Worm (Caenorhabditis elegans): ENCODE results near the gene madf-11.

Gene madf-11

ce11 chrIII:5554884-5555500 lies 48.3 kb downstream of the madf-11 start, which contains the start of the genes nmad-1 and hach-1:
Gene nmad-1, minus strand, starts transcription at chrIII:5554934.
Gene hach-1, plus strand, starts transcription at chrIII:5555450.
- no peak for TF ChIP-seq ets-4 (GFP tag; optimal IDR thresholded peaks at IDR 0.05)
- no peak for TF ChIP-seq nhr-120 (GFP tag; IDR thresholded peaks at IDR 0.05)
- TF ChIP-seq Y53F4B.3 (GFP tag; IDR thresholded peaks at IDR 0.05): no peak
- TF ChIP-seq attf-3 (GFP tag; conservative IDR thresholded peaks at IDR 0.05): peak; percentile 53; the same call in 1 of the 2 replicates
- no peak for TF ChIP-seq ztf-3 (GFP tag; optimal IDR thresholded peaks at IDR 0.05)
- no peak for TF ChIP-seq aptf-3 (GFP tag; IDR thresholded peaks at IDR 0.05)
- TF ChIP-seq attf-6 (GFP tag; IDR thresholded peaks at IDR 0.05): no peak
- no peak for TF ChIP-seq tbx-9 (tag; optimal IDR thresholded peaks at IDR 0.05; ENCODE audit: borderline replicate concordance)
- TF ChIP-seq ztf-22 (GFP tag; optimal IDR thresholded peaks at IDR 0.05): no peak
- peak; percentile 58 for TF ChIP-seq tbp1 (GFP tag; optimal IDR thresholded peaks at IDR 0.05)
- peak; percentile 58 for TF ChIP-seq lsl-1 (GFP tag; optimal IDR thresholded peaks at IDR 0.05)
- no peak for TF ChIP-seq F57C9.4 (tag; optimal IDR thresholded peaks at IDR 0.05)
- no peak for TF ChIP-seq Y56A3A.18 (GFP tag; IDR thresholded peaks at IDR 0.05)
- TF ChIP-seq hrde-1 (tag; optimal IDR thresholded peaks at IDR 0.05; ENCODE audit: borderline replicate concordance): no peak
- peak; percentile 87 for TF ChIP-seq ZK185.1 (tag; optimal IDR thresholded peaks at IDR 0.05; ENCODE audit: poor library complexity, severe bottlenecking)
- peak; percentile 45; the same call in 1 of the 2 replicates for TF ChIP-seq C06A6.2 (GFP tag; conservative IDR thresholded peaks at IDR 0.05)
- no peak for TF ChIP-seq B0261.1 (tag; optimal IDR thresholded peaks at IDR 0.05)
- no peak for TF ChIP-seq nfya-1 (tag; optimal IDR thresholded peaks at IDR 0.05; ENCODE audit: borderline replicate concordance, insufficient read depth)
- TF ChIP-seq egrh-3 (GFP tag; IDR thresholded peaks at IDR 0.05): peak; percentile 32; the same call in 1 of the 2 replicates
- TF ChIP-seq dpl-1 (GFP tag; optimal IDR thresholded peaks at IDR 0.05): no peak
- TF ChIP-seq xnd-1 (tag; optimal IDR thresholded peaks at IDR 0.05): peak; percentile 27
- peak; percentile 63; the same call in 1 of the 2 replicates for TF ChIP-seq ceh-100 (GFP tag; IDR thresholded peaks at IDR 0.05)
- TF ChIP-seq ekl-4 (GFP tag; IDR thresholded peaks at IDR 0.05): peak; percentile 90
- no peak for TF ChIP-seq akir-1 (GFP tag; optimal IDR thresholded peaks at IDR 0.05)
- peak; percentile 77 for TF ChIP-seq lin-40 (tag; optimal IDR thresholded peaks at IDR 0.05)
- TF ChIP-seq nhr-179 (tag; optimal IDR thresholded peaks at IDR 0.05): no peak
- peak; percentile 6 for TF ChIP-seq F22D6.2 (tag; optimal IDR thresholded peaks at IDR 0.05)
- no peak for TF ChIP-seq pha-4 (tag; optimal IDR thresholded peaks at IDR 0.05)
- TF ChIP-seq madf-3 (GFP tag; IDR thresholded peaks at IDR 0.05): no peak
- no peak for TF ChIP-seq ceh-79 (tag; optimal IDR thresholded peaks at IDR 0.05)
- peak; percentile 37; the same call in 1 of the 2 replicates for TF ChIP-seq lir-1 (GFP tag; conservative IDR thresholded peaks at IDR 0.05)
- TF ChIP-seq F23B12.7 (tag; optimal IDR thresholded peaks at IDR 0.05; ENCODE audit: insufficient read depth): peak; percentile 72
- TF ChIP-seq snpc-3.4 (tag; optimal IDR thresholded peaks at IDR 0.05): peak; percentile 88
- no peak for TF ChIP-seq K11D2.4 (GFP tag; IDR thresholded peaks at IDR 0.05)
- no peak for TF ChIP-seq F39B2.1 (GFP tag; IDR thresholded peaks at IDR 0.05)
- no peak for TF ChIP-seq somi-1 (GFP tag; optimal IDR thresholded peaks at IDR 0.05)
- no peak for TF ChIP-seq F55B11.4 (tag; optimal IDR thresholded peaks at IDR 0.05; ENCODE audit: borderline replicate concordance, insufficient read depth)
- peak; percentile 37; the same call in 1 of the 2 replicates for TF ChIP-seq madf-8 (GFP tag; conservative IDR thresholded peaks at IDR 0.05)
- no peak for TF ChIP-seq mxl-1 (tag; optimal IDR thresholded peaks at IDR 0.05)
- peak; percentile 67 for TF ChIP-seq B0336.3 (GFP tag; IDR thresholded peaks at IDR 0.05)
- peak; percentile 5 for TF ChIP-seq him-1 (tag; optimal IDR thresholded peaks at IDR 0.05)
- 0 out of 2 replicates have a peak, but pooled peaks have one; percentile 10 for TF ChIP-seq zfh-2 (GFP tag; conservative IDR thresholded peaks at IDR 0.05)
- TF ChIP-seq egl-18 (GFP tag; IDR thresholded peaks at IDR 0.05): no peak
- TF ChIP-seq let-607 (tag; optimal IDR thresholded peaks at IDR 0.05): peak; percentile 14 to 58
- TF ChIP-seq hmg-20 (GFP tag; IDR thresholded peaks at IDR 0.05): no peak
- no peak for TF ChIP-seq K12H6.12 (tag; optimal IDR thresholded peaks at IDR 0.05)
- peak; percentile 57; the same call in 1 of the 2 replicates for TF ChIP-seq egl-44 (GFP tag; IDR thresholded peaks at IDR 0.05)

All from whole organism, young adult.